Worm (Caenorhabditis elegans): ENCODE data around the gene F56C3.7.
A peak's percentile ranks its signal among the peaks of the same experiment; 100 is the strongest.
"Not testable (repeated sequence)": the region's sequence is repeated elsewhere in the genome, so short reads cannot be mapped to it uniquely, and the experiment has no call there.

Gene F56C3.7

DNA sequence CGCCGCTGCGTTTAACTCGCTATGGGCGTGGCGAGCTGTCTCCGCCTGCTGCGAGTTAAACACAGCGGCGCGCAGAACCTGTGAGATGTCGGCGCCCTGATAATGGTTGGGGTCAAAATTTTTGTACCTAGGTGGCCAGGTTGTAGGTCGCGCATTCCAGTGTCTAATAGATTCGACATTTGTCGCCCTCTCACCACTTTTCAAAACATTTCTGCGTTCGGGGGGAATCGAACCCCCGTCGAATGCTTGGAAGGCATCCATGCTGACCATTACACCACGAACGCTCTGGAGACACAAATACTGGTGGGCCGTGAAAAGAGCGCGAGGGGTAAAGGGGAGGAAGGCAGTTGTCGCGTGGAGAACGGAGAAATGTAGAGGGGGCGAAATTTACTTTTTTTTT, 8.8 kb upstream of the F56C3.7 start (continued):
- TF ChIP-seq K09A11.1 (tag; optimal IDR thresholded peaks at IDR 0.05; ENCODE audit: insufficient read depth) (no peak), hlh-15 (tag; optimal IDR thresholded peaks at IDR 0.05) (peak; percentile 61), tbx-2 (tag; optimal IDR thresholded peaks at IDR 0.05) (peak; percentile 80), ttx-3 (tag; optimal IDR thresholded peaks at IDR 0.05) (peak; percentile 83), hlh-6 (tag; optimal IDR thresholded peaks at IDR 0.05) (peak; percentile 89), ceh-31 (tag; optimal IDR thresholded peaks at IDR 0.05) (peak; percentile 68), unc-3 (GFP tag; conservative IDR thresholded peaks at IDR 0.05) (peak; percentile 89), unc-3 (tag; optimal IDR thresholded peaks at IDR 0.05) (peak; percentile 38), K02D7.2 (tag; optimal IDR thresholded peaks at IDR 0.05) (peak; percentile 77), unc-42 (tag; optimal IDR thresholded peaks at IDR 0.05) (peak; percentile 17), C38D4.7 (GFP tag; optimal IDR thresholded peaks at IDR 0.05) (peak; percentile 78), nhr-11 (tag; optimal IDR thresholded peaks at IDR 0.05) (no peak), sdc-2 (tag; optimal IDR thresholded peaks at IDR 0.05) (peak; percentile 97), ceh-30 (tag; optimal IDR thresholded peaks at IDR 0.05) (peak; percentile 17), odd-2 (tag; optimal IDR thresholded peaks at IDR 0.05) (peak; percentile 1), ceh-22 (tag; optimal IDR thresholded peaks at IDR 0.05) (no peak), unc-55 (GFP tag; optimal IDR thresholded peaks at IDR 0.05) (no peak), pha-4 (tag; optimal IDR thresholded peaks at IDR 0.05) (no peak), ceh-24 (tag; optimal IDR thresholded peaks at IDR 0.05) (no peak), npax-4 (tag; optimal IDR thresholded peaks at IDR 0.05) (peak; percentile 53), syd-9 (tag; optimal IDR thresholded peaks at IDR 0.05) (peak; percentile 83), ceh-6 (GFP tag; optimal IDR thresholded peaks at IDR 0.05) (peak; percentile 90), C08G9.2 (tag; optimal IDR thresholded peaks at IDR 0.05) (peak; percentile 82), eyg-1 (tag; optimal IDR thresholded peaks at IDR 0.05) (peak; percentile 57), elt-2 (tag; optimal IDR thresholded peaks at IDR 0.05) (peak; percentile 88), sox-2 (GFP tag; IDR thresholded peaks at IDR 0.05) (peak; percentile 57; the same call in 1 of the 2 replicates), pha-2 (tag; optimal IDR thresholded peaks at IDR 0.05) (peak; percentile 81), ceh-14 (tag; optimal IDR thresholded peaks at IDR 0.05) (peak; percentile 57)

DNA sequence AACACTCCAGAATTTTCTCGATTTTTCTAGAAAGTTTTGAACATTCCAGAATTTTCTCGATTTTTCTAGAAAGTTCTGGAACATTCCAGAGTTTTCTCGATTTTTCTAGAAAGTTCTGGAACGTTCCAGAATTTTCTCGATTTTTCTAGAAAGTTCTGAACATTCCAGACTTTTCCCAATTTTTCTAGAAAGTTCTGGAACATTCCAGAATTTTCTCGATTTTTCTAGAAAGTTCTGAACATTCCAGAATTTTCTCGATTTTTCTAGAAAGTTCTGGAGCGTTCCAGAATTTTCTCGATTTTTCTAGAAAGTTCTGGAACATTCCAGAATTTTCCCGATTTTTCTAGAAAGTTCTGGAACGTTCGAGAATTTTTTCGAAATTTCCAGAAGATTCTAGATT, 4.5 kb upstream of the F56C3.7 start:
- TF ChIP-seq unc-3 (GFP tag; conservative IDR thresholded peaks at IDR 0.05), result peak; percentile 21; the same call in 1 of the 2 replicates
- not testable (repeated sequence) for TF ChIP-seq unc-3 (tag; optimal IDR thresholded peaks at IDR 0.05)

DNA sequence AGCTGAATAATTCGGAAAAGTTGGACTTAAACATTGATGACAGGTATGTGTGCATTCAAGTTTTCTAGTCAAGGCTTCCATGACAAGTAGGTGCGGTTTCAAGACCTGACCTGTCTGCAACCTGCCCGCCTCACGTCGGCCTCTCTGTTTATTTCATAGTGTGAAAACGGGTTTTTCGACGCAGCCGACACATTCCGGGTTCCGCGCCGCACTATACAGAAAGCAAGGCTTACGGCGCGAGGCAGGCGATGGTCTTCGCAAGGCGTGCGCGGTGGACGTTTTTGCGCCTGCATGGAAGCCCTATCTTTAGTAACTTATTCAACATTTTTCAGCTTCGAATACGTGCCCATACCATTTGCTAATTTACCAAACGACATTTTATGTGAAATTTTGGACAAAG, 1.9 kb upstream of the F56C3.7 start:
- TF ChIP-seq sox-4 (tag; optimal IDR thresholded peaks at IDR 0.05) (no peak), ceh-9 (tag; optimal IDR thresholded peaks at IDR 0.05) (no peak), nhr-232 (tag; optimal IDR thresholded peaks at IDR 0.05) (no peak), ceh-19 (GFP tag; optimal IDR thresholded peaks at IDR 0.05) (no peak), unc-3 (GFP tag; conservative IDR thresholded peaks at IDR 0.05) (no peak), unc-3 (tag; optimal IDR thresholded peaks at IDR 0.05) (no peak), mec-3 (tag; optimal IDR thresholded peaks at IDR 0.05; ENCODE audit: borderline replicate concordance) (no peak), ceh-2 (tag; optimal IDR thresholded peaks at IDR 0.05) (no peak)

DNA sequence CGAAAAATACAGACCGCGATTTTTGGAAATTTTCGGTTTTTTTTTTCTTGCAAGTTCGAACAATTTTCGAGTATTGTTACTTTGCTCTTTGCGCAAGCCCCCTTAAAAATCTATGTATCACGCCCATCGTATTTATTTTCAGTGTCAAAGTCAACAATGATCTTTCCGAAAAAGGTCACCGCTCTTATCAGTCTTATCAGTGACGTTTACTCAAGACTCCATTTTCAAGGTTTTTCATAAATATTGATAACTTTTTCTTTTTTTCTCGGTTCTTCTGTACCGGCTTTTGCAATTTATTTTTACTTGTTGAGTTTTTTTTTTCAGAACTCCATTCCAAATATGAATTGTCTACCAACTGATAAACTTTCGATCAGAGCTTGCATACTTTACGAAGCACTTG, 1.1 kb upstream of the F56C3.7 start, which contains the start of gene fbxa-190:
Gene fbxa-190, plus strand, starts transcription at position 325 of the 400 bp plus-strand sequence.
- peak; percentile 27 for TF ChIP-seq elt-2 (tag; optimal IDR thresholded peaks at IDR 0.05)
- TF ChIP-seq unc-3 (GFP tag; conservative IDR thresholded peaks at IDR 0.05), result no peak
- no peak for TF ChIP-seq unc-3 (tag; optimal IDR thresholded peaks at IDR 0.05)

DNA sequence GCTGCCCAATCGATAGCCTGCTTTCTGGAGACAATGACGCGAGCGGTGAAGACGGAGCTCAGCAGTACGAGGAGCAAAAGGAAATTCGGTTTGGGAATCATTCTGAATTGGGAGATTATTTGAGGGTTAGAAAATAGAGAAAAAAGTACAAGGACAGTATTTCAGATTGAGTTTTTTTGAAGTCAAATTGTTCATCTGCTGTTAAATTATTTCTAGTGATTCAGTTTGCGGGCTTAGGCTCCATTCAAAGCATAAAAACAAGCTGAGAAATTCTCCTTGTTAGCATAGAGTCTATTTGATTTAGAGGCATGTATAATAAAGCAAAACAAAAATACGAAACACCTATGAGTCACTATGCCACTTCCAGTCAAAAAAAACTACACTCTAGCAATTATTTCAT, 3.2 kb downstream of the F56C3.7 start, which contains the start of gene dgn-2:
Gene dgn-2, minus strand, starts transcription at position 101 of the 400 bp plus-strand sequence.
- TF ChIP-seq ceh-2 (tag; optimal IDR thresholded peaks at IDR 0.05), result no peak
- no peak for TF ChIP-seq eyg-1 (tag; optimal IDR thresholded peaks at IDR 0.05)
- TF ChIP-seq Y22D7AL.16 (tag; optimal IDR thresholded peaks at IDR 0.05), result no peak

Measured in whole organism, late embryonic.